Worm (Caenorhabditis elegans): Measurements from ENCODE around the gene Y22D7AL.11.

ce11 chrIII:1618312-1618711 lies 15.9 kb downstream of the Y22D7AL.11 start:
- TF ChIP-seq unc-55 (GFP tag; optimal IDR thresholded peaks at IDR 0.05) (no peak), lin-11 (tag; optimal IDR thresholded peaks at IDR 0.05) (no peak), nhr-10 (tag; optimal IDR thresholded peaks at IDR 0.05) (no peak), ceh-82 (tag; optimal IDR thresholded peaks at IDR 0.05) (no peak), nhr-11 (tag; optimal IDR thresholded peaks at IDR 0.05) (no peak), R02D3.7 (tag; optimal IDR thresholded peaks at IDR 0.05) (no peak), ama-1 (optimal IDR thresholded peaks at IDR 0.05) (no peak), ceh-16 (tag; optimal IDR thresholded peaks at IDR 0.05) (no peak)
